Fruit fly (Drosophila melanogaster) Kc167 (cell line): ENCODE results near the gene CG13024.

Experiments used
- Myc ChIP-seq: fragments of >200 bp; optimal IDR thresholded peaks from 2 replicates; lab custom pipeline; 2017; ENCODE audit warnings: missing external identifiers
- Sin3A ChIP-seq: fragments of >200 bp; optimal IDR thresholded peaks from 2 replicates; lab custom pipeline; 2018; ENCODE audit warnings: missing external identifiers
- h ChIP-seq: fragments of >200 bp; optimal IDR thresholded peaks from 3 replicates; lab custom pipeline; 2018; ENCODE audit warnings: missing external identifiers
- insv ChIP-seq: fragments of >200 bp; optimal IDR thresholded peaks from 3 replicates; lab custom pipeline; 2018; ENCODE audit warnings: missing external identifiers
- psq ChIP-seq: fragments of >200 bp; optimal IDR thresholded peaks from 2 replicates; lab custom pipeline; 2017; ENCODE audit warnings: missing external identifiers
- ttk ChIP-seq: sonication (Bioruptor generic); optimal IDR thresholded peaks from 2 replicates; lab custom pipeline; 2017; ENCODE audit warnings: missing external identifiers

The CG13024 gene

dm6 chr3L:16805806-16806719 is 22.8 kb downstream of the CG13024 start:
- TF ChIP-seq insv: no peak
- TF ChIP-seq Sin3A (lab: Kevin White, UChicago): no peak
- no peak for TF ChIP-seq ttk
- TF ChIP-seq psq (lab: Kevin White, UChicago): no peak
- TF ChIP-seq Myc (lab: Kevin White, UChicago): no peak
- TF ChIP-seq h: no peak

dm6 chr3L:16804627-16805026 is 24.2 kb downstream of the CG13024 start, which contains the start of gene nudC:
Gene nudC, plus strand, starts transcription at chr3L:16804994.
- TF ChIP-seq Sin3A (lab: Kevin White, UChicago): no peak
- no peak for TF ChIP-seq ttk
- no peak for TF ChIP-seq h
- no peak for TF ChIP-seq Myc (lab: Kevin White, UChicago)
- TF ChIP-seq psq (lab: Kevin White, UChicago): no peak
- no peak for TF ChIP-seq insv

- TF ChIP-seq insv: no peak
- no peak for TF ChIP-seq Sin3A (lab: Kevin White, UChicago)
- no peak for TF ChIP-seq Myc (lab: Kevin White, UChicago)
These were observed 25.0 kb downstream of the CG13024 start for dm6 chr3L:16803708-16804350.

dm6 chr3L:16803273-16803672 is 25.6 kb downstream of the CG13024 start:
- no peak for TF ChIP-seq h
- no peak for TF ChIP-seq psq (lab: Kevin White, UChicago)
- no peak for TF ChIP-seq Sin3A (lab: Kevin White, UChicago)
- no peak for TF ChIP-seq Myc (lab: Kevin White, UChicago)
- no peak for TF ChIP-seq ttk

dm6 chr3L:16801499-16802452 is 27.1 kb downstream of the CG13024 start:
- no peak for TF ChIP-seq h
- no peak for TF ChIP-seq insv
- no peak for TF ChIP-seq ttk

dm6 chr3L:16800026-16800425 is 28.8 kb downstream of the CG13024 start:
- TF ChIP-seq ttk (no peak), Sin3A (lab: Kevin White, UChicago) (no peak), psq (lab: Kevin White, UChicago) (no peak), insv (no peak), h (no peak)

- TF ChIP-seq insv (no peak), Sin3A (lab: Kevin White, UChicago) (no peak), ttk (no peak), psq (lab: Kevin White, UChicago) (no peak), Myc (lab: Kevin White, UChicago) (no peak), h (no peak)
These were observed 32.3 kb downstream of the CG13024 start for dm6 chr3L:16796603-16797002.

dm6 chr3L:16786728-16787127 is 42.1 kb downstream of the CG13024 start, which contains the start of gene eIF3e:
Gene eIF3e, minus strand, starts transcription at chr3L:16786941.
- TF ChIP-seq ttk (no peak), h (no peak)

- TF ChIP-seq insv (no peak), Sin3A (lab: Kevin White, UChicago) (no peak), ttk (no peak), h (no peak), Myc (lab: Kevin White, UChicago) (no peak), psq (lab: Kevin White, UChicago) (no peak)
These were observed 46.1 kb downstream of the CG13024 start, which contains the start of gene CG9706 for dm6 chr3L:16782789-16783188. Gene CG9706, plus strand, starts transcription at chr3L:16783010.

- TF ChIP-seq Sin3A (lab: Kevin White, UChicago) (no peak), ttk (no peak), insv (no peak), psq (lab: Kevin White, UChicago) (no peak), Myc (lab: Kevin White, UChicago) (no peak), h (no peak)
These were observed 46.6 kb downstream of the CG13024 start for dm6 chr3L:16782218-16782763.

- no peak for TF ChIP-seq insv
- no peak for TF ChIP-seq ttk
- TF ChIP-seq Myc (lab: Kevin White, UChicago): no peak
These were observed 48.6 kb downstream of the CG13024 start for dm6 chr3L:16780317-16780716.

- TF ChIP-seq insv: no peak
- no peak for TF ChIP-seq Sin3A (lab: Kevin White, UChicago)
- no peak for TF ChIP-seq Myc (lab: Kevin White, UChicago)
- no peak for TF ChIP-seq h
- no peak for TF ChIP-seq ttk
These were observed 49.1 kb downstream of the CG13024 start, which contains the start of the genes mus302 and CG9705 for dm6 chr3L:16779704-16780173. Gene mus302, minus strand, starts transcription at chr3L:16779736. Gene CG9705, plus strand, starts transcription at chr3L:16780100.
